Fruit fly (Drosophila melanogaster) whole organism, embryonic: ENCODE measurements around the gene egh.

Experiments
- CG10267 ChIP-seq: fragments of 200-800 bp; sonication (Bioruptor generic); optimal IDR thresholded peaks from 2 replicates; lab custom pipeline; 2018; ENCODE audit warnings: missing biosample characterization, mild to moderate bottlenecking, missing genetic modification characterization, moderate library complexity
- CG10321 ChIP-seq: fragments of 200-800 bp; sonication (Bioruptor generic); IDR thresholded peaks from 2 replicates; pipeline ENCODE4 v1.3.6; 2022; ENCODE audit warnings: missing biosample characterization, missing genetic modification characterization
- CG10565 ChIP-seq: fragments of 200-800 bp; sonication (Bioruptor generic); optimal IDR thresholded peaks from 3 replicates; lab custom pipeline; 2016; ENCODE audit warnings: missing biosample characterization, mild to moderate bottlenecking, missing genetic modification characterization
- CG11504 ChIP-seq: fragments of 200-800 bp; sonication (Bioruptor generic); optimal IDR thresholded peaks from 3 replicates; lab custom pipeline; 2019; ENCODE audit warnings: missing biosample characterization, mild to moderate bottlenecking, missing genetic modification characterization, moderate library complexity
- CG12299 ChIP-seq: fragments of 200-800 bp; sonication (Bioruptor generic); optimal IDR thresholded peaks from 2 replicates; lab custom pipeline; 2018; ENCODE audit warnings: missing biosample characterization, mild to moderate bottlenecking, missing genetic modification characterization
- CG13775 ChIP-seq: fragments of 200-800 bp; sonication (Bioruptor generic); optimal IDR thresholded peaks from 3 replicates; lab custom pipeline; 2017; ENCODE audit warnings: missing biosample characterization, mild to moderate bottlenecking, missing genetic modification characterization
- CG14667 ChIP-seq: fragments of 200-800 bp; sonication (Bioruptor generic); IDR thresholded peaks from 2 replicates; pipeline ENCODE4 v1.3.6; 2022; ENCODE audit warnings: missing biosample characterization, missing genetic modification characterization
- CG17385 ChIP-seq: fragments of 200-800 bp; sonication (Bioruptor generic); optimal IDR thresholded peaks from 3 replicates; lab custom pipeline; 2018; ENCODE audit warnings: missing biosample characterization, mild to moderate bottlenecking, missing genetic modification characterization
- CG18011 ChIP-seq: fragments of 200-800 bp; sonication (Bioruptor generic); optimal IDR thresholded peaks from 2 replicates; lab custom pipeline; 2017; ENCODE audit warnings: missing biosample characterization, missing genetic modification characterization, mild to moderate bottlenecking, moderate library complexity, missing genotype
- CG1832 ChIP-seq: fragments of 200-800 bp; sonication (Bioruptor generic); optimal IDR thresholded peaks from 2 replicates; lab custom pipeline; 2017; ENCODE audit warnings: missing biosample characterization, mild to moderate bottlenecking, missing genetic modification characterization, inconsistent platforms
- CG18599 ChIP-seq: fragments of 200-800 bp; sonication (Bioruptor generic); optimal IDR thresholded peaks from 3 replicates; lab custom pipeline; 2017; ENCODE audit warnings: missing biosample characterization, missing genetic modification characterization, mild to moderate bottlenecking, moderate library complexity, missing genetic modification reagents
- CG2120 ChIP-seq: fragments of 200-800 bp; sonication (Bioruptor generic); optimal IDR thresholded peaks from 3 replicates; lab custom pipeline; 2016; ENCODE audit warnings: missing biosample characterization, missing genetic modification characterization
- CG2712 ChIP-seq: fragments of 200-800 bp; optimal IDR thresholded peaks from 3 replicates; lab custom pipeline; 2019; ENCODE audit warnings: missing biosample characterization, mild to moderate bottlenecking, missing genetic modification characterization, moderate library complexity
- CG31441 ChIP-seq: fragments of 200-800 bp; sonication (Bioruptor generic); IDR thresholded peaks from 2 replicates; pipeline ENCODE4 v1.3.6; 2022; ENCODE audit warnings: missing biosample characterization, missing genetic modification characterization
- CG4424 ChIP-seq: fragments of 200-800 bp; sonication (Bioruptor generic); optimal IDR thresholded peaks from 3 replicates; lab custom pipeline; 2016; ENCODE audit warnings: missing biosample characterization, missing genetic modification characterization
- CG4707 ChIP-seq: fragments of 200-800 bp; sonication (Bioruptor generic); optimal IDR thresholded peaks from 2 replicates; lab custom pipeline; 2018; ENCODE audit warnings: missing biosample characterization, mild to moderate bottlenecking, missing genetic modification characterization, moderate library complexity
- CG6683 ChIP-seq: fragments of 200-800 bp; sonication (Bioruptor generic); optimal IDR thresholded peaks from 2 replicates; lab custom pipeline; 2017; ENCODE audit warnings: missing biosample characterization, mild to moderate bottlenecking, missing genetic modification characterization, missing genetic modification reagents
- CG7357 ChIP-seq: fragments of 200-800 bp; sonication (Bioruptor generic); IDR thresholded peaks from 3 replicates; pipeline ENCODE4 v1.3.6; 2022; ENCODE audit warnings: missing biosample characterization, missing genetic modification characterization
- CG7372 ChIP-seq: fragments of 200-800 bp; sonication (Bioruptor generic); IDR thresholded peaks from 2 replicates; pipeline ENCODE4 v1.3.6; 2022; ENCODE audit warnings: missing biosample characterization, missing genetic modification characterization
- CG7556 ChIP-seq: fragments of 200-800 bp; sonication (Bioruptor generic); optimal IDR thresholded peaks from 2 replicates; lab custom pipeline; 2017; ENCODE audit warnings: missing biosample characterization, mild to moderate bottlenecking, missing genetic modification characterization
- CG9437 ChIP-seq: fragments of 200-800 bp; sonication (Bioruptor generic); optimal IDR thresholded peaks from 2 replicates; lab custom pipeline; 2018; ENCODE audit warnings: missing biosample characterization, mild to moderate bottlenecking, missing genetic modification characterization
- Dek ChIP-seq: fragments of 200-800 bp; sonication (Bioruptor generic); optimal IDR thresholded peaks from 3 replicates; lab custom pipeline; 2019; ENCODE audit warnings: missing biosample characterization, mild to moderate bottlenecking, missing genetic modification characterization, moderate library complexity
- Eip74EF ChIP-seq, 2 experiments: fragments of 200-800 bp in 1 of 2; fragments of >200 bp in 1 of 2; sonication (Bioruptor generic) in 1 of 2; optimal IDR thresholded peaks; 2 replicates each; lab custom pipeline; 2017 to 2019; ENCODE audit warnings: missing biosample characterization in 2 of 2, missing genetic modification characterization in 2 of 2, mild to moderate bottlenecking in 1 of 2, moderate library complexity in 1 of 2
- HLH3B ChIP-seq: fragments of 200-800 bp; sonication (Bioruptor generic); IDR thresholded peaks from 2 replicates; pipeline ENCODE4 v1.3.6; 2022; ENCODE audit warnings: missing biosample characterization, missing genetic modification characterization
- HLHmδ ChIP-seq: fragments of 200-800 bp; sonication (Bioruptor generic); optimal IDR thresholded peaks from 2 replicates; lab custom pipeline; 2018; ENCODE audit warnings: missing biosample characterization, mild to moderate bottlenecking, missing genetic modification characterization, moderate library complexity
- Hr78 ChIP-seq, 2 experiments: fragments of 200-800 bp in 1 of 2; fragments of >200 bp in 1 of 2; sonication (Bioruptor generic) in 1 of 2; optimal IDR thresholded peaks; 2 replicates each; lab custom pipeline; 2017 to 2019; ENCODE audit warnings: missing biosample characterization in 2 of 2, missing genetic modification characterization in 2 of 2, mild to moderate bottlenecking in 1 of 2, moderate library complexity in 1 of 2
- MTF-1 ChIP-seq: fragments of 200-800 bp; sonication (Bioruptor generic); optimal IDR thresholded peaks from 2 replicates; lab custom pipeline; 2018; ENCODE audit warnings: missing biosample characterization, mild to moderate bottlenecking, missing genetic modification characterization, borderline replicate concordance
- Meics ChIP-seq: fragments of 200-800 bp; sonication (Bioruptor generic); optimal IDR thresholded peaks from 2 replicates; lab custom pipeline; 2017; ENCODE audit warnings: missing biosample characterization, mild to moderate bottlenecking, missing genetic modification characterization
- NK7.1 ChIP-seq: fragments of 200-800 bp; sonication (Bioruptor generic); optimal IDR thresholded peaks from 3 replicates; lab custom pipeline; 2016; ENCODE audit warnings: missing biosample characterization, missing genetic modification characterization
- Xrp1 ChIP-seq: fragments of 200-800 bp; sonication (Bioruptor generic); IDR thresholded peaks from 2 replicates; pipeline ENCODE4 v1.3.6; 2022; ENCODE audit warnings: missing biosample characterization, missing genetic modification characterization
- al ChIP-seq: fragments of 200-800 bp; sonication (Bioruptor generic); IDR thresholded peaks from 2 replicates; pipeline ENCODE4 v1.3.6; 2022; ENCODE audit warnings: missing biosample characterization, missing genetic modification characterization
- amos ChIP-seq: fragments of 200-800 bp; sonication (Bioruptor generic); IDR thresholded peaks from 2 replicates; pipeline ENCODE4 v1.3.6; 2022; ENCODE audit warnings: missing biosample characterization, missing genetic modification characterization; ENCODE audit not compliant: partially characterized antibody
- bigmax ChIP-seq: fragments of 200-800 bp; sonication (Bioruptor generic); optimal IDR thresholded peaks from 2 replicates; lab custom pipeline; 2018; ENCODE audit warnings: missing biosample characterization, mild to moderate bottlenecking, missing genetic modification characterization
- cad ChIP-seq: fragments of >200 bp; optimal IDR thresholded peaks from 2 replicates; lab custom pipeline; 2017; ENCODE audit warnings: missing biosample characterization, missing genetic modification characterization
- caup ChIP-seq: fragments of 200-800 bp; sonication (Bioruptor generic); optimal IDR thresholded peaks from 3 replicates; lab custom pipeline; 2017; ENCODE audit warnings: missing biosample characterization, mild to moderate bottlenecking, missing genetic modification characterization, moderate library complexity; ENCODE audit not compliant: severe bottlenecking
- chm ChIP-seq: fragments of 200-800 bp; sonication (Bioruptor generic); IDR thresholded peaks from 2 replicates; pipeline ENCODE4 v1.3.6; 2022; ENCODE audit warnings: missing biosample characterization, missing genetic modification characterization
- crol ChIP-seq: fragments of 200-800 bp; sonication (Bioruptor generic); IDR thresholded peaks from 2 replicates; pipeline ENCODE4 v1.3.6; 2022; ENCODE audit warnings: missing biosample characterization, missing genetic modification characterization
- en ChIP-seq: fragments of 200-800 bp; sonication (Bioruptor generic); optimal IDR thresholded peaks from 2 replicates; lab custom pipeline; 2016; ENCODE audit warnings: missing biosample characterization, missing genetic modification characterization
- fd64A ChIP-seq: fragments of 200-800 bp; sonication (Bioruptor generic); optimal IDR thresholded peaks from 3 replicates; lab custom pipeline; 2018; ENCODE audit warnings: missing biosample characterization, mild to moderate bottlenecking, missing genetic modification characterization
- fd96Cb ChIP-seq: fragments of 200-800 bp; sonication (Bioruptor generic); optimal IDR thresholded peaks from 2 replicates; lab custom pipeline; 2018; ENCODE audit warnings: missing biosample characterization, mild to moderate bottlenecking, missing genetic modification characterization, moderate library complexity
- fru ChIP-seq: fragments of >200 bp; optimal IDR thresholded peaks from 2 replicates; lab custom pipeline; 2017
- gro ChIP-seq: fragments of 200-800 bp; sonication (Bioruptor generic); optimal IDR thresholded peaks from 2 replicates; lab custom pipeline; 2016; ENCODE audit warnings: missing biosample characterization, missing genetic modification characterization
- insv ChIP-seq, 2 experiments: fragments of 200-800 bp; sonication (Bioruptor generic); optimal IDR thresholded peaks; 3 replicates each; lab custom pipeline; 2016 to 2018; ENCODE audit warnings: missing biosample characterization in 2 of 2, missing genetic modification characterization in 2 of 2
- lmd ChIP-seq: fragments of 200-800 bp; sonication (Bioruptor generic); IDR thresholded peaks from 2 replicates; pipeline ENCODE4 v1.3.6; 2022; ENCODE audit warnings: missing biosample characterization, missing genetic modification characterization
- luna ChIP-seq: fragments of 200-800 bp; sonication (Bioruptor generic); optimal IDR thresholded peaks from 2 replicates; lab custom pipeline; 2016; ENCODE audit warnings: missing biosample characterization, missing genetic modification characterization
- onecut ChIP-seq: fragments of 200-800 bp; sonication (Bioruptor generic); IDR thresholded peaks from 2 replicates; pipeline ENCODE4 v1.3.6; 2022; ENCODE audit warnings: missing biosample characterization, missing genetic modification characterization
- pnt ChIP-seq: fragments of 200-800 bp; sonication (Bioruptor generic); optimal IDR thresholded peaks from 3 replicates; lab custom pipeline; 2016; ENCODE audit warnings: missing biosample characterization, missing genetic modification characterization
- scrt ChIP-seq: fragments of 200-800 bp; sonication (Bioruptor generic); optimal IDR thresholded peaks from 2 replicates; lab custom pipeline; 2018; ENCODE audit warnings: missing biosample characterization, mild to moderate bottlenecking, missing genetic modification characterization, moderate library complexity
- sim ChIP-seq: fragments of 200-800 bp; sonication (Bioruptor generic); IDR thresholded peaks from 2 replicates; pipeline ENCODE4 v1.3.6; 2022; ENCODE audit warnings: missing biosample characterization, missing genetic modification characterization
- so ChIP-seq: fragments of 200-800 bp; sonication (Bioruptor generic); IDR thresholded peaks from 3 replicates; pipeline ENCODE4 v1.3.6; 2022; ENCODE audit warnings: missing biosample characterization, missing genetic modification characterization

The egh gene

DNA sequence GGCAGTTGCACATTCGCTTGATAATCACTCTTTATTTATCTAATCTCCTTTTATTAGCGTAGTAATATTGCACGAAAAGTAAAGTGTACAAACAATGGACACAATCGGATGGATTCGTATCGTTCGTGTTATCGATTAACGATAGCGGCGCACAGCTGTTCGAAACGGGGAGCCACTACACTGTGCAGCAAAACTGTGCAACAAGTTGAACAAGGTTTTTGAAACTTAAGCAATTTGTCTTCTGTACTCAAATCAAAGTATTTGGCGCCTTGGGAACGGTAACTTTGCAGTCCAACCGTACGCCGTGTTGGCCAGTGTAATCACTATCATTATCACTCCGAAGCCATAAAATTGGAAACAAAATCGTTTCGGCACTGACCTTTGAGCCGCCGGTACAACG is 31.3 kb downstream of the egh start, which contains the start of the genes Tsp3A and Seipin (continued):
- TF ChIP-seq Hr78 (GFP tag; optimal IDR thresholded peaks at IDR 0.05; lab: Kevin White, UChicago) (peak in 1 of 2 experiments; percentile 71), CG1832 (GFP tag; lab: Kevin White, UChicago) (no peak), cad (GFP tag; lab: Kevin White, UChicago) (no peak), amos (GFP tag; lab: Robert Waterston, UW) (peak; percentile 29; the same call in 1 of the 2 replicates), MTF-1 (GFP tag; lab: Kevin White, UChicago) (peak; percentile 59), CG7556 (GFP tag; lab: Kevin White, UChicago) (peak; percentile 80), HLH3B (GFP tag; lab: Robert Waterston, UW) (peak; percentile 77), CG10321 (GFP tag; lab: Robert Waterston, UW) (peak; percentile 62; the same call in 1 of the 2 replicates), chm (GFP tag; lab: Robert Waterston, UW) (peak; percentile 93), caup (peak; percentile 89), CG9437 (GFP tag; lab: Kevin White, UChicago) (peak; percentile 52), CG17385 (GFP tag; lab: Kevin White, UChicago) (no peak), crol (GFP tag; lab: Robert Waterston, UW) (no peak), CG18599 (GFP tag; lab: Kevin White, UChicago) (peak; percentile 96), gro (GFP tag; lab: Kevin White, UChicago) (peak; percentile 92), CG10565 (GFP tag; lab: Kevin White, UChicago) (no peak), scrt (GFP tag; lab: Kevin White, UChicago) (peak; percentile 92), pnt (GFP tag; lab: Kevin White, UChicago) (peak; percentile 57), CG14667 (peak; percentile 76), CG2712 (tag; lab: Kevin White, UChicago) (peak; percentile 77), insv (GFP tag; optimal IDR thresholded peaks at IDR 0.05; lab: Kevin White, UChicago) (no peak), CG10267 (peak; percentile 67), CG12299 (tag; lab: Kevin White, UChicago) (peak; percentile 79), luna (peak; percentile 60), CG31441 (GFP tag; lab: Robert Waterston, UW) (no peak; the same call in 1 of the 2 replicates), fd64A (GFP tag; lab: Kevin White, UChicago) (peak; percentile 32), sim (peak; percentile 47; the same call in 1 of the 2 replicates), CG7372 (GFP tag; lab: Robert Waterston, UW) (peak; percentile 87), fd96Cb (tag; lab: Kevin White, UChicago) (peak; percentile 70), lmd (peak; percentile 90), CG18011 (peak; percentile 67), CG11504 (tag; lab: Kevin White, UChicago) (no peak), onecut (GFP tag; lab: Robert Waterston, UW) (peak; percentile 81), Eip74EF (GFP tag; optimal IDR thresholded peaks at IDR 0.05; lab: Kevin White, UChicago) (peak in 1 of 2 experiments; percentile 70), CG4707 (peak; percentile 39), Meics (GFP tag; lab: Kevin White, UChicago) (peak; percentile 92), Xrp1 (GFP tag; lab: Robert Waterston, UW) (peak; percentile 89), HLHmδ (GFP tag; lab: Kevin White, UChicago) (no peak), CG7357 (peak; percentile 73), CG13775 (GFP tag; lab: Kevin White, UChicago) (peak; percentile 72), Dek (tag; lab: Kevin White, UChicago) (peak; percentile 88), CG4424 (GFP tag; lab: Kevin White, UChicago) (peak; percentile 81), so (GFP tag; lab: Robert Waterston, UW) (peak; percentile 75), en (GFP tag; lab: Kevin White, UChicago) (peak; percentile 52), bigmax (GFP tag; lab: Kevin White, UChicago) (no peak), CG2120 (GFP tag; lab: Kevin White, UChicago) (peak; percentile 94), CG6683 (peak; percentile 71), NK7.1 (peak; percentile 74), al (peak; percentile 80), fru (lab: Kevin White, UChicago) (no peak)
